Worm (Caenorhabditis elegans): Measurements from ENCODE around the gene F49H12.4.

F49H12.4 gene

ce11 chrX:2048865-2049405, 30.7 kb upstream of the F49H12.4 start:
- TF ChIP-seq dao-5 (tag; optimal IDR thresholded peaks at IDR 0.05) (no peak), W03F9.2 (tag; optimal IDR thresholded peaks at IDR 0.05) (no peak), him-1 (tag; optimal IDR thresholded peaks at IDR 0.05) (no peak)

ce11 chrX:2050212-2050611, 29.4 kb upstream of the F49H12.4 start:
- no peak for TF ChIP-seq dao-5 (tag; optimal IDR thresholded peaks at IDR 0.05)

ce11 chrX:2051602-2052001, 28.0 kb upstream of the F49H12.4 start, which contains the start of gene Y102A11A.1:
Gene Y102A11A.1, plus strand, starts transcription at chrX:2051824.
- TF ChIP-seq dao-5 (tag; optimal IDR thresholded peaks at IDR 0.05) = no peak
- TF ChIP-seq W03F9.2 (tag; optimal IDR thresholded peaks at IDR 0.05) = no peak
- TF ChIP-seq him-1 (tag; optimal IDR thresholded peaks at IDR 0.05) = no peak

- TF ChIP-seq W03F9.2 (tag; optimal IDR thresholded peaks at IDR 0.05) = no peak
- TF ChIP-seq him-1 (tag; optimal IDR thresholded peaks at IDR 0.05) = no peak
- TF ChIP-seq dao-5 (tag; optimal IDR thresholded peaks at IDR 0.05) = no peak
Observed at ce11 chrX:2064730-2065129, 14.9 kb upstream of the F49H12.4 start, which contains the start of gene F49H12.7. Gene F49H12.7, plus strand, starts transcription at chrX:2065030.

ce11 chrX:2068294-2068693, 11.3 kb upstream of the F49H12.4 start:
- no peak for TF ChIP-seq W03F9.2 (tag; optimal IDR thresholded peaks at IDR 0.05)
- TF ChIP-seq dao-5 (tag; optimal IDR thresholded peaks at IDR 0.05) = no peak
- TF ChIP-seq him-1 (tag; optimal IDR thresholded peaks at IDR 0.05) = no peak

ce11 chrX:2070418-2070996, 9.1 kb upstream of the F49H12.4 start, which contains the start of gene acl-4:
Gene acl-4, minus strand, starts transcription at chrX:2070444.
- TF ChIP-seq him-1 (tag; optimal IDR thresholded peaks at IDR 0.05) = no peak

ce11 chrX:2071392-2072001, 8.1 kb upstream of the F49H12.4 start:
- TF ChIP-seq him-1 (tag; optimal IDR thresholded peaks at IDR 0.05) = no peak
- TF ChIP-seq dao-5 (tag; optimal IDR thresholded peaks at IDR 0.05) = no peak
- no peak for TF ChIP-seq W03F9.2 (tag; optimal IDR thresholded peaks at IDR 0.05)

- TF ChIP-seq W03F9.2 (tag; optimal IDR thresholded peaks at IDR 0.05) (no peak), dao-5 (tag; optimal IDR thresholded peaks at IDR 0.05) (no peak), him-1 (tag; optimal IDR thresholded peaks at IDR 0.05) (no peak)
Observed at ce11 chrX:2074055-2074454, 5.6 kb upstream of the F49H12.4 start, which contains the start of gene txdc-12.2. Gene txdc-12.2, plus strand, starts transcription at chrX:2074450.

ce11 chrX:2075169-2075568, 4.5 kb upstream of the F49H12.4 start:
- no peak for TF ChIP-seq dao-5 (tag; optimal IDR thresholded peaks at IDR 0.05)
- no peak for TF ChIP-seq W03F9.2 (tag; optimal IDR thresholded peaks at IDR 0.05)
- TF ChIP-seq him-1 (tag; optimal IDR thresholded peaks at IDR 0.05) = no peak

- no peak for TF ChIP-seq W03F9.2 (tag; optimal IDR thresholded peaks at IDR 0.05)
- TF ChIP-seq him-1 (tag; optimal IDR thresholded peaks at IDR 0.05) = no peak
- no peak for TF ChIP-seq dao-5 (tag; optimal IDR thresholded peaks at IDR 0.05)
Observed at ce11 chrX:2078822-2079221, 814 bp upstream of the F49H12.4 start.

ce11 chrX:2084019-2084418, 4.4 kb downstream of the F49H12.4 start, which contains the start of gene F49H12.3:
Gene F49H12.3, plus strand, starts transcription at chrX:2084375.
- TF ChIP-seq dao-5 (tag; optimal IDR thresholded peaks at IDR 0.05) = no peak

ce11 chrX:2084988-2085387, 5.4 kb downstream of the F49H12.4 start, which contains the start of gene F49H12.2:
Gene F49H12.2, plus strand, starts transcription at chrX:2085288.
- TF ChIP-seq dao-5 (tag; optimal IDR thresholded peaks at IDR 0.05) (no peak), W03F9.2 (tag; optimal IDR thresholded peaks at IDR 0.05) (no peak), him-1 (tag; optimal IDR thresholded peaks at IDR 0.05) (no peak)

ce11 chrX:2085494-2085893, 5.9 kb downstream of the F49H12.4 start:
- TF ChIP-seq W03F9.2 (tag; optimal IDR thresholded peaks at IDR 0.05) (no peak), dao-5 (tag; optimal IDR thresholded peaks at IDR 0.05) (no peak), him-1 (tag; optimal IDR thresholded peaks at IDR 0.05) (no peak)

- no peak for TF ChIP-seq W03F9.2 (tag; optimal IDR thresholded peaks at IDR 0.05)
- no peak for TF ChIP-seq dao-5 (tag; optimal IDR thresholded peaks at IDR 0.05)
- TF ChIP-seq him-1 (tag; optimal IDR thresholded peaks at IDR 0.05) = no peak
Observed at ce11 chrX:2087716-2088115, 8.1 kb downstream of the F49H12.4 start.

ce11 chrX:2089434-2089833, 9.8 kb downstream of the F49H12.4 start, which contains the start of gene lsy-2:
Gene lsy-2, plus strand, starts transcription at chrX:2089704.
- no peak for TF ChIP-seq W03F9.2 (tag; optimal IDR thresholded peaks at IDR 0.05)
